Worm (Caenorhabditis elegans) whole organism, young adult: ENCODE data around the gene mes-4.

Experiments
- B0336.3 ChIP-seq: fragments of 200-800 bp; sonication (Bioruptor generic); IDR thresholded peaks from 2 replicates; pipeline ENCODE4 v1.3.6; 2022; ENCODE audit warnings: missing genetic modification characterization, missing compliant biosample characterization
- C17E4.6 ChIP-seq: fragments of 200-800 bp; sonication (Bioruptor generic); IDR thresholded peaks from 2 replicates; pipeline ENCODE4 v1.3.6; 2022; ENCODE audit warnings: missing genetic modification reagents, missing genetic modification characterization, missing compliant biosample characterization
- D2030.7 ChIP-seq: fragments of 200-800 bp; sonication (Bioruptor generic); IDR thresholded peaks from 2 replicates; pipeline ENCODE4 v1.3.6; 2022; ENCODE audit warnings: missing genetic modification reagents, missing genetic modification characterization, missing compliant biosample characterization
- F33H1.4 ChIP-seq: fragments of 200-800 bp; sonication (Bioruptor generic); IDR thresholded peaks from 2 replicates; pipeline ENCODE4 v1.3.6; 2022; ENCODE audit warnings: missing genetic modification reagents, missing genetic modification characterization, missing compliant biosample characterization
- F37B4.10 ChIP-seq: fragments of 200-800 bp; sonication (Bioruptor generic); IDR thresholded peaks from 2 replicates; pipeline ENCODE4 v1.3.6; 2022; ENCODE audit warnings: missing genetic modification characterization, missing compliant biosample characterization
- F55B11.4 ChIP-seq: sonication (generic microtip); optimal IDR thresholded peaks from 2 replicates; lab custom pipeline; 2016; ENCODE audit warnings: missing compliant biosample characterization, missing genetic modification characterization, borderline replicate concordance; ENCODE audit not compliant: insufficient read depth
- K11D2.4 ChIP-seq: fragments of 200-800 bp; sonication (Bioruptor generic); IDR thresholded peaks from 2 replicates; pipeline ENCODE4 v1.3.6; 2022; ENCODE audit warnings: missing genetic modification reagents, missing genetic modification characterization, missing compliant biosample characterization
- T07F8.4 ChIP-seq: sonication (generic microtip); optimal IDR thresholded peaks from 2 replicates; lab custom pipeline; 2016; ENCODE audit warnings: mild to moderate bottlenecking, missing genetic modification characterization, moderate library complexity, missing compliant biosample characterization
- attf-5 ChIP-seq: fragments of 200-800 bp; sonication (Bioruptor generic); optimal IDR thresholded peaks from 2 replicates; lab custom pipeline; 2018; ENCODE audit warnings: mild to moderate bottlenecking, missing genetic modification characterization, missing compliant biosample characterization
- bed-2 ChIP-seq: fragments of 200-800 bp; sonication (Bioruptor generic); IDR thresholded peaks from 2 replicates; pipeline ENCODE4 v1.3.6; 2022; ENCODE audit warnings: missing genetic modification reagents, missing genetic modification characterization, missing compliant biosample characterization
- ceh-100 ChIP-seq: fragments of 200-800 bp; sonication (Bioruptor generic); IDR thresholded peaks from 2 replicates; pipeline ENCODE4 v1.3.6; 2022; ENCODE audit warnings: missing genetic modification reagents, missing genetic modification characterization, missing compliant biosample characterization
- ceh-40 ChIP-seq: fragments of 200-800 bp; sonication (Bioruptor generic); IDR thresholded peaks from 2 replicates; pipeline ENCODE4 v1.3.6; 2022; ENCODE audit warnings: missing genetic modification characterization, missing compliant biosample characterization
- ceh-58 ChIP-seq: fragments of 200-800 bp; sonication (Bioruptor generic); IDR thresholded peaks from 2 replicates; pipeline ENCODE4 v1.3.6; 2022; ENCODE audit warnings: missing genetic modification characterization, missing compliant biosample characterization
- ceh-79 ChIP-seq: sonication (generic microtip); optimal IDR thresholded peaks from 2 replicates; lab custom pipeline; 2017; ENCODE audit warnings: mild to moderate bottlenecking, missing genetic modification characterization, missing compliant biosample characterization
- ceh-91 ChIP-seq: fragments of 200-800 bp; sonication (Bioruptor generic); IDR thresholded peaks from 2 replicates; pipeline ENCODE4 v1.3.6; 2022; ENCODE audit warnings: missing genetic modification reagents, missing genetic modification characterization, missing compliant biosample characterization
- ets-4 ChIP-seq: fragments of 200-800 bp; sonication (Bioruptor generic); optimal IDR thresholded peaks from 2 replicates; lab custom pipeline; 2018; ENCODE audit warnings: mild to moderate bottlenecking, missing genetic modification characterization, missing compliant biosample characterization
- fkh-3 ChIP-seq: sonication (generic microtip); optimal IDR thresholded peaks from 2 replicates; lab custom pipeline; 2016; ENCODE audit warnings: mild to moderate bottlenecking, missing genetic modification characterization, missing compliant biosample characterization
- hlh-26 ChIP-seq: fragments of 200-800 bp; sonication (Bioruptor generic); conservative IDR thresholded peaks from 2 replicates; pipeline ENCODE4 v1.3.6; 2022; ENCODE audit warnings: missing genetic modification reagents, missing genetic modification characterization, missing compliant biosample characterization
- hmg-1.2 ChIP-seq: fragments of 200-800 bp; sonication (Bioruptor generic); IDR thresholded peaks from 2 replicates; pipeline ENCODE4 v1.3.6; 2022; ENCODE audit warnings: missing genetic modification reagents, missing genetic modification characterization, missing compliant biosample characterization
- hmg-20 ChIP-seq: fragments of 200-800 bp; sonication (Bioruptor generic); IDR thresholded peaks from 2 replicates; pipeline ENCODE4 v1.3.6; 2022; ENCODE audit warnings: missing genetic modification reagents, missing genetic modification characterization, missing compliant biosample characterization
- lin-26 ChIP-seq: fragments of 200-800 bp; sonication (Bioruptor generic); IDR thresholded peaks from 2 replicates; pipeline ENCODE4 v1.3.6; 2022; ENCODE audit warnings: missing genetic modification reagents, missing genetic modification characterization, missing compliant biosample characterization
- lir-1 ChIP-seq: fragments of 200-800 bp; sonication (Bioruptor generic); conservative IDR thresholded peaks from 2 replicates; pipeline ENCODE4 v1.3.6; 2022; ENCODE audit warnings: missing genetic modification reagents, missing genetic modification characterization, missing compliant biosample characterization
- lsl-1 ChIP-seq: fragments of 200-800 bp; sonication (Bioruptor generic); optimal IDR thresholded peaks from 2 replicates; lab custom pipeline; 2018; ENCODE audit warnings: mild to moderate bottlenecking, missing genetic modification characterization, moderate library complexity, missing compliant biosample characterization
- lsy-27 ChIP-seq: sonication (generic microtip); optimal IDR thresholded peaks from 2 replicates; lab custom pipeline; 2017; ENCODE audit warnings: missing genetic modification characterization, mild to moderate bottlenecking, missing compliant biosample characterization, antibody characterized with exemption, missing genotype, borderline replicate concordance; ENCODE audit not compliant: insufficient read depth
- madf-6 ChIP-seq: fragments of 200-800 bp; sonication (Bioruptor generic); IDR thresholded peaks from 2 replicates; pipeline ENCODE4 v1.3.6; 2022; ENCODE audit warnings: missing genetic modification reagents, missing genetic modification characterization, missing compliant biosample characterization
- mel-28 ChIP-seq: sonication (generic microtip); optimal IDR thresholded peaks from 2 replicates; lab custom pipeline; 2016; ENCODE audit warnings: borderline replicate concordance, mild to moderate bottlenecking, missing genetic modification characterization, missing compliant biosample characterization
- nfya-1 ChIP-seq: sonication (generic microtip); optimal IDR thresholded peaks from 2 replicates; lab custom pipeline; 2017; ENCODE audit warnings: antibody characterized with exemption, missing compliant biosample characterization, missing genetic modification characterization, borderline replicate concordance; ENCODE audit not compliant: insufficient read depth
- nfya-2 ChIP-seq: fragments of 200-800 bp; sonication (Bioruptor generic); IDR thresholded peaks from 2 replicates; pipeline ENCODE4 v1.3.6; 2022; ENCODE audit warnings: missing genetic modification reagents, missing genetic modification characterization, missing compliant biosample characterization
- nhr-120 ChIP-seq: fragments of 200-800 bp; sonication (Bioruptor generic); IDR thresholded peaks from 2 replicates; pipeline ENCODE4 v1.3.6; 2022; ENCODE audit warnings: missing genetic modification characterization, missing compliant biosample characterization
- nhr-80 ChIP-seq: sonication (generic microtip); optimal IDR thresholded peaks from 2 replicates; lab custom pipeline; 2016; ENCODE audit warnings: missing genetic modification characterization, missing compliant biosample characterization
- nhr-90 ChIP-seq: sonication (generic microtip); optimal IDR thresholded peaks from 2 replicates; lab custom pipeline; 2016; ENCODE audit warnings: missing genotype, mild to moderate bottlenecking, missing genetic modification characterization, missing compliant biosample characterization
- pha-4 ChIP-seq: fragments of 150-350 bp; sonication (generic microtip); optimal IDR thresholded peaks from 2 replicates; lab custom pipeline; 2014; ENCODE audit warnings: missing biosample characterization, missing genetic modification reagents, missing genetic modification characterization
- rcor-1 ChIP-seq: fragments of 200-800 bp; sonication (Bioruptor generic); IDR thresholded peaks from 2 replicates; pipeline ENCODE4 v1.3.6; 2022; ENCODE audit warnings: missing genetic modification reagents, missing genetic modification characterization, missing compliant biosample characterization
- rec-8 ChIP-seq, 2 experiments: sonication (generic microtip); optimal IDR thresholded peaks; 2 replicates each; lab custom pipeline; 2016; ENCODE audit warnings: mild to moderate bottlenecking in 2 of 2, missing genetic modification characterization in 2 of 2, missing genetic modification reagents in 2 of 2, missing genotype in 2 of 2, missing biosample characterization in 1 of 2, missing compliant biosample characterization in 1 of 2, moderate library complexity in 1 of 2
- snpc-1.1 ChIP-seq: sonication (generic microtip); optimal IDR thresholded peaks from 2 replicates; lab custom pipeline; 2017; ENCODE audit warnings: missing genetic modification characterization, mild to moderate bottlenecking, missing compliant biosample characterization, antibody characterized with exemption, moderate library complexity, missing genotype, missing genetic modification reagents; ENCODE audit not compliant: insufficient read depth
- snpc-1.3 ChIP-seq: sonication (generic microtip); optimal IDR thresholded peaks from 2 replicates; lab custom pipeline; 2017; ENCODE audit warnings: missing genetic modification characterization, mild to moderate bottlenecking, missing compliant biosample characterization, antibody characterized with exemption, moderate library complexity, missing genotype, missing genetic modification reagents; ENCODE audit not compliant: insufficient read depth
- snpc-3.4 ChIP-seq: sonication (generic microtip); optimal IDR thresholded peaks from 2 replicates; lab custom pipeline; 2017; ENCODE audit warnings: missing genetic modification characterization, mild to moderate bottlenecking, missing compliant biosample characterization, antibody characterized with exemption, moderate library complexity, missing genotype, missing genetic modification reagents
- somi-1 ChIP-seq: fragments of 200-800 bp; sonication (Bioruptor generic); optimal IDR thresholded peaks from 2 replicates; lab custom pipeline; 2018; ENCODE audit warnings: mild to moderate bottlenecking, missing genetic modification characterization, missing compliant biosample characterization
- sptf-2 ChIP-seq: fragments of 200-800 bp; sonication (Bioruptor generic); optimal IDR thresholded peaks from 2 replicates; lab custom pipeline; 2018; ENCODE audit warnings: mild to moderate bottlenecking, missing genetic modification characterization, missing compliant biosample characterization
- xnd-1 ChIP-seq: sonication (generic microtip); optimal IDR thresholded peaks from 2 replicates; lab custom pipeline; 2016; ENCODE audit warnings: missing genotype, missing genetic modification reagents, missing genetic modification characterization, missing compliant biosample characterization
- zim-3 ChIP-seq: sonication (generic microtip); optimal IDR thresholded peaks from 2 replicates; lab custom pipeline; 2017; ENCODE audit warnings: mild to moderate bottlenecking, missing genetic modification characterization, moderate library complexity, missing compliant biosample characterization
- ztf-25 ChIP-seq: fragments of 200-800 bp; sonication (Bioruptor generic); IDR thresholded peaks from 2 replicates; pipeline ENCODE4 v1.3.6; 2022; ENCODE audit warnings: missing genetic modification reagents, missing genetic modification characterization, missing compliant biosample characterization
- ztf-26 ChIP-seq: sonication (generic microtip); optimal IDR thresholded peaks from 2 replicates; lab custom pipeline; 2017; ENCODE audit warnings: missing genetic modification characterization, missing compliant biosample characterization
- ztf-6 ChIP-seq: fragments of 200-800 bp; sonication (Bioruptor generic); IDR thresholded peaks from 2 replicates; pipeline ENCODE4 v1.3.6; 2022; ENCODE audit warnings: missing genetic modification reagents, missing genetic modification characterization, missing compliant biosample characterization

The mes-4 gene

DNA sequence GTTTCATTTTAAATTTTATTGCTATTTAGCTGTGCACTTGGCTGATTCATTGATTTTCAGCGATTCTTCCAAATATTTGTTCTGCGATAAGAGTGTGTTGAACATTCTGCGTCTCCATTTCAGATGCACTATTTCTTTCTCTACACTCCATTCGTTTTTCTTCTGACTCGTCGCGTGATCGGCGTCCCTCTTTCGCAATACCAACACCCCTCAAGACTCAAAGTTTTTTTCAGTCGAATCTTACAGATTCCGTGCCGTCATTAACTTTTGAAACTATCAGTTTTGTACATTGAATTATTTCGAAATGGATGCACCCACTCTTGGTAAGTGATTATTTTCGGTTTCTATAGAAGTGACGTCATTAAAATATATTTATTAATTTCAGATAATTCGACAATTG, 25.6 kb upstream of the mes-4 start, which contains the start of gene frm-10 (continued):
- no peak for TF ChIP-seq snpc-1.1 (tag; lab: Kevin White, UChicago)
- TF ChIP-seq F33H1.4 (GFP tag; lab: Robert Waterston, UW), result no peak
- TF ChIP-seq rcor-1 (GFP tag; lab: Robert Waterston, UW), result 0 out of 2 replicates have a peak, but pooled peaks have one; percentile 36
- peak; percentile 93 for TF ChIP-seq hmg-1.2 (GFP tag; lab: Robert Waterston, UW)
- peak; percentile 94 for TF ChIP-seq nhr-80 (tag; lab: Kevin White, UChicago)
- TF ChIP-seq ceh-58 (GFP tag; lab: Robert Waterston, UW), result no peak
- TF ChIP-seq fkh-3, result no peak
- no peak for TF ChIP-seq madf-6 (GFP tag; lab: Robert Waterston, UW)
- TF ChIP-seq lir-1 (GFP tag; lab: Robert Waterston, UW), result no peak
- no peak for TF ChIP-seq D2030.7 (GFP tag; lab: Robert Waterston, UW)
- no peak for TF ChIP-seq nfya-1 (tag; lab: Kevin White, UChicago)
- no peak for TF ChIP-seq snpc-1.3
- TF ChIP-seq sptf-2 (GFP tag; lab: Kevin White, UChicago), result no peak
- no peak for TF ChIP-seq T07F8.4 (tag; lab: Kevin White, UChicago)
- no peak for TF ChIP-seq ztf-6
- no peak for TF ChIP-seq nhr-120 (GFP tag; lab: Robert Waterston, UW)
- TF ChIP-seq lin-26, result no peak
- peak; percentile 45 for TF ChIP-seq nhr-90 (tag; lab: Kevin White, UChicago)
- no peak for TF ChIP-seq nfya-2 (GFP tag; lab: Robert Waterston, UW)
- no peak for TF ChIP-seq ets-4 (GFP tag; lab: Kevin White, UChicago)
- no peak for TF ChIP-seq lsl-1
- no peak for TF ChIP-seq ceh-79 (tag; lab: Kevin White, UChicago)
- TF ChIP-seq zim-3 (tag; lab: Kevin White, UChicago), result no peak
- TF ChIP-seq ztf-25 (GFP tag; lab: Robert Waterston, UW), result no peak
- TF ChIP-seq ceh-100, result no peak
- TF ChIP-seq C17E4.6, result no peak
- TF ChIP-seq K11D2.4 (GFP tag; lab: Robert Waterston, UW), result peak; percentile 34; the same call in 1 of the 2 replicates
- TF ChIP-seq lsy-27 (tag; lab: Kevin White, UChicago), result no peak
- no peak for TF ChIP-seq hmg-20 (GFP tag; lab: Robert Waterston, UW)
- no peak for TF ChIP-seq mel-28 (tag; lab: Kevin White, UChicago)
- TF ChIP-seq bed-2 (GFP tag; lab: Robert Waterston, UW), result no peak
- TF ChIP-seq ceh-40 (GFP tag; lab: Robert Waterston, UW), result no peak
- TF ChIP-seq F37B4.10 (GFP tag; lab: Robert Waterston, UW), result no peak
- TF ChIP-seq F55B11.4 (tag; lab: Kevin White, UChicago), result no peak
- no peak for TF ChIP-seq snpc-3.4 (tag; lab: Kevin White, UChicago)
- TF ChIP-seq hlh-26 (GFP tag; lab: Robert Waterston, UW), result no peak
- TF ChIP-seq ceh-91 (GFP tag; lab: Robert Waterston, UW), result no peak
- no peak for TF ChIP-seq rec-8 (tag; optimal IDR thresholded peaks at IDR 0.05; lab: Kevin White, UChicago)

DNA sequence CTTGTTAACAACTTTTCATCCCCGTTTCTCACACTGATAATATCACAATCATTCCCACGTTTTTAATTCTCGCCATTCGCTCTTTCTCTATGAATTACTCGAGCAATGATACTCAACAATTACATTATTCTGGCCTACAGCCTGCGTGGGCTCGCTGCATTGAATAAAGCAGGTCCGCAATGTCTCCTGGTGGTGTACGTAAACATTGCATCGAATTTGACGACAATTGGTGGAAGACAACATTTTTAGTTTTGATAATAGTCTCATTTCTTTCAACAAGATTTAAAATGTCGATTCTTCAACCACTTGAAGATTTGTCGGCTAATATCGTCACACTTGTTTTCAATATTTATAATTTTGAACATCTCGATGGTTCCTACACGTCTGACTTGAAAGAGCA, 22.0 kb upstream of the mes-4 start, which contains the start of gene bath-39:
TSS of gene bath-39 (plus strand) at position 137 of the 400 bp plus-strand sequence.
- no peak for TF ChIP-seq ztf-26
- no peak for TF ChIP-seq pha-4 (tag; lab: Kevin White, UChicago)
- no peak for TF ChIP-seq attf-5
- no peak for TF ChIP-seq hlh-26 (GFP tag; lab: Robert Waterston, UW)
- TF ChIP-seq xnd-1 (tag; lab: Kevin White, UChicago), result no peak
- no peak for TF ChIP-seq somi-1 (GFP tag; lab: Kevin White, UChicago)
- no peak for TF ChIP-seq B0336.3 (GFP tag; lab: Robert Waterston, UW)
